Fruit fly (Drosophila melanogaster): ENCODE measurements around the gene mus201.

DNA sequence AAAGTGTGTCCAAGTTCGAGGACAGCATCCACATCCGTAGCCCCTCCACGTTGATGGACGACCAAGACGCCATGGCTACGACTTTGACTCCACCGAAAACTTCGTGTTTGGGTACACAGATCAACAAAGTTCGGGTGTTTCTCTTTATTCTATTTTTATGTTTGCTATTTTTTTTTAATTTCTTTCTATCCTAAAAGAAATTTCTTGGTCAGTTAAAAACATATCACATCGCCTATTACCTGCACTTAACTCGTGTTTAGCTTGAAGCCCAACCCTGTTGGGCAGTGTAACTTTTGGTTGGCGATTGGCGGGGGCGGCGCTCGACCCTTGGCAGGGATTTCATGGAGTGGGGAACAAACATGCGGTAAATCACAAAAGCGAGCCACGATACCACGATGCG lies 35.5 kb downstream of the mus201 start:
- TF ChIP-seq CG34367 (tag; optimal IDR thresholded peaks at IDR 0.05) (peak; percentile 64), EcR (GFP tag; optimal IDR thresholded peaks at IDR 0.05) (peak; percentile 32), CG8301 (tag; optimal IDR thresholded peaks at IDR 0.05) (peak; percentile 77), gl (tag; optimal IDR thresholded peaks at IDR 0.05) (peak; percentile 65), CG8159 (tag; optimal IDR thresholded peaks at IDR 0.05) (peak; percentile 88), Pif1A (GFP tag; optimal IDR thresholded peaks at IDR 0.05) (peak; percentile 76), CG15710 (tag; optimal IDR thresholded peaks at IDR 0.05) (peak; percentile 79), CG10348 (GFP tag; IDR thresholded peaks at IDR 0.05) (no peak), CG32121 (GFP tag; IDR thresholded peaks at IDR 0.05) (peak; percentile 30; the same call in 1 of the 2 replicates), CG13204 (GFP tag; optimal IDR thresholded peaks at IDR 0.05) (peak; percentile 75), D1 (tag; optimal IDR thresholded peaks at IDR 0.05) (peak; percentile 51)

Data from whole organism, pupa.